Fruit fly (Drosophila melanogaster): Measurements from ENCODE around the gene CG32409.

DNA sequence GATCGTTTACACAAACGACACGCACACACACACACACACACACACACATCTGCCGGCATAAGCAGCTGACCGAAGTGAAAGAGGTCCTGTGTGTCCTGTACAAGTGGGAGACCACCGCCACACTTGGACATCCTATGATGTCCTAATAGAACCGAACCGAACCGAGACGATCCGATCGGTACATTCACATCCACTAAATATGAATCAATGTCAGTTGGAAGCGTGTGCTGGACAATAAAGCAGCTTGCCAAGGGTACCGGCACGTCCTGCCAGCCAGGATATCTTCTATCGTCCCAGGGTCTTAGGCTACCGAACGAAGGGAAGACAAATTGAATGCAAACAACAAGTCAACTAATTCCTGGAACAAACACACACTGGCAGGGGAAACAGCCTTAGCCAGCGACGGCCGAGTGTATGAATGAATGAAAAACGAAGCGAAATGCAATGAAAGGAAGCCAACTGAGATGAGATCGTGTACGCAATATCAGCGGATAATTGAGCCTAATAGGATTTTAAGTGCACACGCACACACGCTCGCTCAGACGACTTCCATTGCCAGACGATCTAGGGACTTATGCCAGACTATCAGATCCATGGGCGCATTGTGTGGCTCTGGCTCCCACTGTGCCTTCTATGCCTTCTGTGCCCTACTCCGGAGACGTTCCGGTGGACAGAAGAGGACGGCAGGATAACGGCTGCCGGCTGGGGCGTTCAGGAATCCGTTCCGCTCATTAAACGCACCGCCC, 43.1 kb upstream of the CG32409 start:
- TF ChIP-seq toe (GFP tag; optimal IDR thresholded peaks at IDR 0.05) = no peak
- TF ChIP-seq CG12768 (GFP tag; optimal IDR thresholded peaks at IDR 0.05) = no peak
- TF ChIP-seq cic (GFP tag; optimal IDR thresholded peaks at IDR 0.05) = no peak
- no peak for TF ChIP-seq Crg-1 (GFP tag; optimal IDR thresholded peaks at IDR 0.05)
- no peak for TF ChIP-seq CG14711 (tag; optimal IDR thresholded peaks at IDR 0.05)
- TF ChIP-seq kay (GFP tag; ENCODE audit: borderline replicate concordance) = no peak

Measured in whole organism, adult.